Worm (Caenorhabditis elegans) whole organism, L1 larva: ENCODE data around the gene spig-3.

Experiments used
- C16A3.4 ChIP-seq: fragments of 150-350 bp; optimal IDR thresholded peaks from 2 replicates; lab custom pipeline; 2014; ENCODE audit warnings: missing biosample characterization, missing genetic modification characterization
- ceh-82 ChIP-seq, 3 experiments: fragments of 150-350 bp in 1 of 3; sonication (generic microtip) in 2 of 3; optimal IDR thresholded peaks; 2 replicates each; lab custom pipeline; 2014 to 2017; ENCODE audit warnings: missing biosample characterization in 3 of 3, missing genetic modification characterization in 3 of 3
- ces-1 ChIP-seq: fragments of 150-350 bp; optimal IDR thresholded peaks from 2 replicates; lab custom pipeline; 2014; ENCODE audit warnings: missing biosample characterization, missing genetic modification reagents, missing genetic modification characterization
- dpl-1 ChIP-seq, 3 experiments: fragments of 150-350 bp in 2 of 3; sonication (generic microtip) in 1 of 3; optimal IDR thresholded peaks; 2 replicates each; lab custom pipeline; 2014 to 2017; ENCODE audit warnings: missing biosample characterization in 3 of 3, missing genetic modification characterization in 3 of 3, missing genetic modification reagents in 3 of 3
- dsc-1 ChIP-seq: sonication (generic microtip); optimal IDR thresholded peaks from 2 replicates; lab custom pipeline; 2016; ENCODE audit warnings: mild to moderate bottlenecking, missing genetic modification characterization, missing compliant biosample characterization
- lsy-2 ChIP-seq, 2 experiments: fragments of 150-350 bp; optimal IDR thresholded peaks; 2 replicates each; lab custom pipeline; 2014; ENCODE audit warnings: missing biosample characterization in 2 of 2, missing genetic modification characterization in 2 of 2
- nhr-76 ChIP-seq: sonication (generic microtip); optimal IDR thresholded peaks from 2 replicates; lab custom pipeline; 2017; ENCODE audit warnings: missing biosample characterization, missing genetic modification characterization
- unc-62 ChIP-seq: fragments of 150-350 bp; optimal IDR thresholded peaks from 2 replicates; lab custom pipeline; 2014; ENCODE audit warnings: missing biosample characterization, missing genetic modification reagents, missing genetic modification characterization
- ztf-11 ChIP-seq, 2 experiments: sonication (generic microtip); optimal IDR thresholded peaks; 2 replicates each; lab custom pipeline; 2016 to 2017; ENCODE audit warnings: missing genetic modification characterization in 2 of 2, missing biosample characterization in 1 of 2, missing compliant biosample characterization in 1 of 2

ce11 chrV:14312695-14313094 is 13.2 kb upstream of the spig-3 start, which contains the start of gene F14D7.8:
- TF ChIP-seq ceh-82 (tag; optimal IDR thresholded peaks at IDR 0.05; lab: Kevin White, UChicago) (no peak), ces-1 (GFP tag; lab: Kevin White, UChicago) (no peak), lsy-2 (tag; optimal IDR thresholded peaks at IDR 0.05; lab: Kevin White, UChicago) (no peak), nhr-76 (tag; lab: Kevin White, UChicago) (no peak), dpl-1 (GFP tag; optimal IDR thresholded peaks at IDR 0.05; lab: Kevin White, UChicago) (no peak), dsc-1 (no peak), C16A3.4 (tag; lab: Kevin White, UChicago) (no peak), unc-62 (GFP tag; lab: Kevin White, UChicago) (no peak), ztf-11 (tag; optimal IDR thresholded peaks at IDR 0.05; lab: Kevin White, UChicago) (no peak)
